Fruit fly (Drosophila melanogaster) whole organism, embryonic: ENCODE measurements around the gene CG33293.
A peak's percentile ranks its signal among the peaks of the same experiment; 100 is the strongest.

ENCODE experiments used
- Adf1 ChIP-seq: fragments of 200-800 bp; sonication (Bioruptor generic); IDR thresholded peaks from 2 replicates; pipeline ENCODE4 v1.3.6; 2022; ENCODE audit warnings: missing biosample characterization, missing genetic modification characterization
- CG10267 ChIP-seq: fragments of 200-800 bp; sonication (Bioruptor generic); optimal IDR thresholded peaks from 2 replicates; lab custom pipeline; 2018; ENCODE audit warnings: missing biosample characterization, mild to moderate bottlenecking, missing genetic modification characterization, moderate library complexity
- CG11696 ChIP-seq: fragments of 200-800 bp; sonication (Bioruptor generic); IDR thresholded peaks from 2 replicates; pipeline ENCODE4 v1.3.6; 2022; ENCODE audit warnings: missing biosample characterization, missing genetic modification characterization
- CG13287 ChIP-seq: fragments of 200-800 bp; sonication (Bioruptor generic); IDR thresholded peaks from 2 replicates; pipeline ENCODE4 v1.3.6; 2022; ENCODE audit warnings: missing biosample characterization, missing genetic modification characterization; ENCODE audit not compliant: partially characterized antibody
- CG14441 ChIP-seq: fragments of 200-800 bp; sonication (Bioruptor generic); IDR thresholded peaks from 2 replicates; pipeline ENCODE4 v1.3.6; 2022; ENCODE audit warnings: missing biosample characterization, missing genetic modification characterization
- CG15073 ChIP-seq: fragments of 200-800 bp; sonication (Bioruptor generic); optimal IDR thresholded peaks from 2 replicates; lab custom pipeline; 2016; ENCODE audit warnings: missing biosample characterization, missing genetic modification characterization
- CG17328 ChIP-seq: fragments of 200-800 bp; sonication (Bioruptor generic); IDR thresholded peaks from 2 replicates; pipeline ENCODE4 v1.3.6; 2022; ENCODE audit warnings: missing biosample characterization, missing genetic modification characterization
- CG2678 ChIP-seq: fragments of 200-800 bp; sonication (Bioruptor generic); optimal IDR thresholded peaks from 3 replicates; lab custom pipeline; 2019; ENCODE audit warnings: missing biosample characterization, mild to moderate bottlenecking, missing genetic modification characterization, moderate library complexity
- CG31441 ChIP-seq: fragments of 200-800 bp; sonication (Bioruptor generic); IDR thresholded peaks from 2 replicates; pipeline ENCODE4 v1.3.6; 2022; ENCODE audit warnings: missing biosample characterization, missing genetic modification characterization
- CG33557 ChIP-seq: fragments of 200-800 bp; sonication (Bioruptor generic); optimal IDR thresholded peaks from 2 replicates; lab custom pipeline; 2019; ENCODE audit warnings: missing biosample characterization, mild to moderate bottlenecking, missing genetic modification characterization, moderate library complexity
- CG34224 ChIP-seq: fragments of 200-800 bp; sonication (Bioruptor generic); IDR thresholded peaks from 3 replicates; pipeline ENCODE4 v1.3.6; 2022; ENCODE audit warnings: missing biosample characterization, missing genetic modification characterization; ENCODE audit not compliant: partially characterized antibody
- CG8478 ChIP-seq: fragments of >200 bp; optimal IDR thresholded peaks from 2 replicates; lab custom pipeline; 2018
- CG8944 ChIP-seq: fragments of 200-800 bp; sonication (Bioruptor generic); optimal IDR thresholded peaks from 3 replicates; lab custom pipeline; 2016; ENCODE audit warnings: missing biosample characterization, missing genetic modification characterization
- Dbx ChIP-seq: fragments of 200-800 bp; sonication (Bioruptor generic); IDR thresholded peaks from 3 replicates; pipeline ENCODE4 v1.3.6; 2022; ENCODE audit warnings: missing biosample characterization, missing genetic modification characterization
- Eip74EF ChIP-seq, 2 experiments: fragments of 200-800 bp in 1 of 2; fragments of >200 bp in 1 of 2; sonication (Bioruptor generic) in 1 of 2; optimal IDR thresholded peaks; 2 replicates each; lab custom pipeline; 2017 to 2019; ENCODE audit warnings: missing biosample characterization in 2 of 2, missing genetic modification characterization in 2 of 2, mild to moderate bottlenecking in 1 of 2, moderate library complexity in 1 of 2
- Hr78 ChIP-seq, 2 experiments: fragments of 200-800 bp in 1 of 2; fragments of >200 bp in 1 of 2; sonication (Bioruptor generic) in 1 of 2; optimal IDR thresholded peaks; 2 replicates each; lab custom pipeline; 2017 to 2019; ENCODE audit warnings: missing biosample characterization in 2 of 2, missing genetic modification characterization in 2 of 2, mild to moderate bottlenecking in 1 of 2, moderate library complexity in 1 of 2
- Max ChIP-seq: fragments of 200-800 bp; sonication (Bioruptor generic); optimal IDR thresholded peaks from 2 replicates; lab custom pipeline; 2016; ENCODE audit warnings: missing biosample characterization, mild to moderate bottlenecking, missing genetic modification characterization
- NC2β ChIP-seq: fragments of 200-800 bp; sonication (Bioruptor generic); optimal IDR thresholded peaks from 2 replicates; lab custom pipeline; 2016; ENCODE audit warnings: missing biosample characterization, missing genetic modification characterization
- NFAT ChIP-seq: fragments of 200-800 bp; sonication (Bioruptor generic); IDR thresholded peaks from 2 replicates; pipeline ENCODE4 v1.3.6; 2022; ENCODE audit warnings: missing biosample characterization, missing genetic modification characterization
- Opbp ChIP-seq: fragments of 200-800 bp; sonication (Bioruptor generic); IDR thresholded peaks from 3 replicates; pipeline ENCODE4 v1.3.6; 2022; ENCODE audit warnings: missing biosample characterization, missing genetic modification characterization; ENCODE audit not compliant: partially characterized antibody
- Sry-δ ChIP-seq: fragments of 200-800 bp; sonication (Bioruptor generic); optimal IDR thresholded peaks from 2 replicates; lab custom pipeline; 2016; ENCODE audit warnings: missing biosample characterization, missing genetic modification characterization
- abd-A ChIP-seq: fragments of 200-800 bp; sonication (Bioruptor generic); optimal IDR thresholded peaks from 3 replicates; lab custom pipeline; 2019; ENCODE audit warnings: missing biosample characterization, mild to moderate bottlenecking, missing genetic modification characterization, moderate library complexity
- al ChIP-seq: fragments of 200-800 bp; sonication (Bioruptor generic); IDR thresholded peaks from 2 replicates; pipeline ENCODE4 v1.3.6; 2022; ENCODE audit warnings: missing biosample characterization, missing genetic modification characterization
- amos ChIP-seq: fragments of 200-800 bp; sonication (Bioruptor generic); IDR thresholded peaks from 2 replicates; pipeline ENCODE4 v1.3.6; 2022; ENCODE audit warnings: missing biosample characterization, missing genetic modification characterization; ENCODE audit not compliant: partially characterized antibody
- aop ChIP-seq: fragments of 200-800 bp; sonication (Bioruptor generic); IDR thresholded peaks from 2 replicates; pipeline ENCODE4 v1.3.6; 2022; ENCODE audit warnings: missing biosample characterization, missing genetic modification characterization
- ato ChIP-seq: fragments of 200-800 bp; sonication (Bioruptor generic); IDR thresholded peaks from 2 replicates; pipeline ENCODE4 v1.3.6; 2022; ENCODE audit warnings: missing biosample characterization, missing genetic modification characterization; ENCODE audit not compliant: partially characterized antibody
- br ChIP-seq: fragments of >200 bp; optimal IDR thresholded peaks from 2 replicates; lab custom pipeline; 2017
- crc ChIP-seq: fragments of 200-800 bp; sonication (Bioruptor generic); optimal IDR thresholded peaks from 2 replicates; lab custom pipeline; 2016; ENCODE audit warnings: missing biosample characterization, missing genetic modification characterization
- dmrt99B ChIP-seq: fragments of 200-800 bp; sonication (Bioruptor generic); optimal IDR thresholded peaks from 2 replicates; lab custom pipeline; 2018; ENCODE audit warnings: missing biosample characterization, mild to moderate bottlenecking, missing genetic modification characterization, moderate library complexity
- dpn ChIP-seq, 2 experiments: fragments of 200-800 bp; sonication (Bioruptor generic); optimal IDR thresholded peaks; 3 replicates each; lab custom pipeline; 2016; ENCODE audit warnings: missing biosample characterization in 2 of 2, missing genetic modification characterization in 2 of 2
- dysf ChIP-seq: fragments of 200-800 bp; sonication (Bioruptor generic); IDR thresholded peaks from 3 replicates; pipeline ENCODE4 v1.3.6; 2022; ENCODE audit warnings: missing biosample characterization, missing genetic modification characterization
- fd3F ChIP-seq: fragments of 200-800 bp; sonication (Bioruptor generic); optimal IDR thresholded peaks from 2 replicates; lab custom pipeline; 2018; ENCODE audit warnings: missing biosample characterization, mild to moderate bottlenecking, missing genetic modification characterization, moderate library complexity
- gem ChIP-seq: fragments of 200-800 bp; sonication (Bioruptor generic); optimal IDR thresholded peaks from 2 replicates; lab custom pipeline; 2019; ENCODE audit warnings: missing biosample characterization, mild to moderate bottlenecking, missing genetic modification characterization, moderate library complexity
- gt ChIP-seq: fragments of 200-800 bp; sonication (Bioruptor generic); IDR thresholded peaks from 2 replicates; pipeline ENCODE4 v1.3.6; 2022; ENCODE audit warnings: missing biosample characterization, missing genetic modification characterization
- inv ChIP-seq: fragments of 200-800 bp; sonication (Bioruptor generic); IDR thresholded peaks from 2 replicates; pipeline ENCODE4 v1.3.6; 2022; ENCODE audit warnings: missing biosample characterization, missing genetic modification characterization; ENCODE audit not compliant: partially characterized antibody
- kah ChIP-seq: fragments of 200-800 bp; sonication (Bioruptor generic); optimal IDR thresholded peaks from 2 replicates; lab custom pipeline; 2018; ENCODE audit warnings: missing biosample characterization, mild to moderate bottlenecking, missing genetic modification characterization
- lab ChIP-seq: fragments of 200-800 bp; sonication (Bioruptor generic); optimal IDR thresholded peaks from 3 replicates; lab custom pipeline; 2017; ENCODE audit warnings: missing biosample characterization, missing genetic modification characterization, mild to moderate bottlenecking, moderate library complexity, missing genetic modification reagents
- lilli ChIP-seq: fragments of 200-800 bp; sonication (Bioruptor generic); optimal IDR thresholded peaks from 3 replicates; lab custom pipeline; 2016; ENCODE audit warnings: missing biosample characterization, missing genetic modification characterization
- lmd ChIP-seq: fragments of 200-800 bp; sonication (Bioruptor generic); IDR thresholded peaks from 2 replicates; pipeline ENCODE4 v1.3.6; 2022; ENCODE audit warnings: missing biosample characterization, missing genetic modification characterization
- mam ChIP-seq: fragments of 200-800 bp; sonication (Bioruptor generic); optimal IDR thresholded peaks from 3 replicates; lab custom pipeline; 2016; ENCODE audit warnings: missing biosample characterization, missing genetic modification characterization
- otp ChIP-seq: fragments of 200-800 bp; sonication (Bioruptor generic); IDR thresholded peaks from 3 replicates; pipeline ENCODE4, ENCODE4 v1.3.6; 2022; ENCODE audit warnings: missing biosample characterization, missing genetic modification characterization
- pan ChIP-seq, 4 experiments: fragments of >200 bp in 3 of 4; fragments of 200-800 bp in 1 of 4; sonication (Bioruptor generic) in 1 of 4; optimal IDR thresholded peaks in 3 of 4; IDR thresholded peaks in 1 of 4; 2 replicates each; pipeline versions ENCODE4 v1.3.6 to Lab custom; 2017 to 2022; ENCODE audit warnings: missing biosample characterization in 2 of 4, missing genetic modification characterization in 2 of 4, mixed read lengths in 1 of 4
- sr ChIP-seq: fragments of 200-800 bp; sonication (Bioruptor generic); IDR thresholded peaks from 3 replicates; pipeline ENCODE4 v1.3.6; 2022; ENCODE audit warnings: missing biosample characterization, missing genetic modification characterization
- ssp ChIP-seq: fragments of 200-800 bp; sonication (Bioruptor generic); IDR thresholded peaks from 2 replicates; pipeline ENCODE4 v1.3.6; 2022; ENCODE audit warnings: missing biosample characterization, missing genetic modification characterization
- stc ChIP-seq: fragments of 200-800 bp; sonication (Bioruptor generic); IDR thresholded peaks from 2 replicates; pipeline ENCODE4 v1.3.6; 2022; ENCODE audit warnings: missing biosample characterization, missing genetic modification characterization
- tgo ChIP-seq: fragments of 200-800 bp; sonication (Bioruptor generic); IDR thresholded peaks from 3 replicates; pipeline ENCODE4 v1.3.6; 2022; ENCODE audit warnings: missing biosample characterization, missing genetic modification characterization
- tll ChIP-seq, 2 experiments: fragments of 200-800 bp in 1 of 2; fragments of >200 bp in 1 of 2; sonication (Bioruptor generic) in 1 of 2; optimal IDR thresholded peaks; 2 replicates each; lab custom pipeline; 2017 to 2019; ENCODE audit warnings: missing biosample characterization in 2 of 2, missing genetic modification characterization in 2 of 2, mild to moderate bottlenecking in 1 of 2, moderate library complexity in 1 of 2
- yki ChIP-seq: fragments of >200 bp; optimal IDR thresholded peaks from 3 replicates; lab custom pipeline; 2018

Gene CG33293

DNA sequence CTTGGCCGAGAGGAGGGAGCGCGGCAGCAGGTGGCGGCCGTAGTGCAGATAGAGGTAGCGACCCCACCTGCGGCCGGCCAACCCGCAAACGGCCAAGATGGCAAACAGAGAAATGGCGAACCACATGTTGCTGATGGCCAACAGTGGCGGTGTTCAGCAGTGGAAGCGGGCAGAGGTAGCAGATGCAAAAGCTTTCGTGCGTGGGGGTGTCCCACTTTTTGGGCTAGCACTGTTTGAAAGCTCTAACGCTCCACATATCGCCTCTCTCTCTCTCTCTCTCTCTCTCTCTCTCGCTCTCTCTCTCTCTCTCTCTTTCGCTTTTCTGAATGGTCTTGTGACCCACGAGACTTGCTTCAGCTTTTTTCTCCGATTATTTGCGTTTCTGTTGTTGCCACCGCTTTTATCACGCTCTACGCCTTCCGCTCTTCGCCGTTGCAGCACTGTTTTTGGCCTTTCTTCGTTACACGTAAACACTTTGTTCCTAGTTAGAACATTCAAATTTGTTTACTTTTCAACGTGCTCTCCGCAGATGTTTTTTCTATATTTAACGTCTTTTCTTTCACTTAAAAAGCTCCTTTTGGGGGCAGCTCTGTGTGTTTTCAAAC, 42.3 kb upstream of the CG33293 start (continued):
- TF ChIP-seq gem (tag; lab: Kevin White, UChicago) (no peak), al (GFP tag; lab: Robert Waterston, UW) (peak; percentile 12; the same call in 1 of the 2 replicates), CG33557 (GFP tag; lab: Kevin White, UChicago) (no peak), crc (no peak), dysf (GFP tag; lab: Robert Waterston, UW) (peak; percentile 52; the same call in 1 of the 3 replicates), kah (GFP tag; lab: Kevin White, UChicago) (peak; percentile 73), yki (lab: Kevin White, UChicago) (no peak), CG17328 (GFP tag; lab: Robert Waterston, UW) (0 out of 2 replicates have a peak, but pooled peaks have one; percentile 31), Sry-δ (GFP tag; lab: Kevin White, UChicago) (no peak), Hr78 (GFP tag; optimal IDR thresholded peaks at IDR 0.05; lab: Kevin White, UChicago) (no peak), sr (peak; percentile 68; the same call in 2 of the 3 replicates), Opbp (GFP tag; lab: Robert Waterston, UW) (0 out of 3 replicates have a peak, but pooled peaks have one; percentile 35), NC2β (GFP tag; lab: Kevin White, UChicago) (no peak), stc (GFP tag; lab: Robert Waterston, UW) (0 out of 2 replicates have a peak, but pooled peaks have one; percentile 30), Max (GFP tag; lab: Kevin White, UChicago) (no peak), amos (GFP tag; lab: Robert Waterston, UW) (peak; percentile 21; the same call in 1 of the 2 replicates), otp (GFP tag; lab: Robert Waterston, UW) (peak; percentile 42; the same call in 2 of the 3 replicates), CG13287 (GFP tag; lab: Robert Waterston, UW) (peak; percentile 60), ssp (GFP tag; lab: Robert Waterston, UW) (no peak), CG14441 (0 out of 2 replicates have a peak, but pooled peaks have one; percentile 12), NFAT (GFP tag; lab: Robert Waterston, UW) (peak; percentile 69), CG15073 (GFP tag; lab: Kevin White, UChicago) (peak; percentile 99), CG8944 (GFP tag; lab: Kevin White, UChicago) (peak; percentile 8), aop (GFP tag; lab: Robert Waterston, UW) (no peak), lilli (GFP tag; lab: Kevin White, UChicago) (no peak), inv (GFP tag; lab: Robert Waterston, UW) (peak; percentile 19; the same call in 1 of the 2 replicates), CG11696 (0 out of 2 replicates have a peak, but pooled peaks have one; percentile 15), abd-A (tag; lab: Kevin White, UChicago) (no peak), CG34224 (0 out of 3 replicates have a peak, but pooled peaks have one; percentile 32), dpn (GFP tag; optimal IDR thresholded peaks at IDR 0.05; lab: Kevin White, UChicago) (peak; percentile 9 to 25), Eip74EF (GFP tag; optimal IDR thresholded peaks at IDR 0.05; lab: Kevin White, UChicago) (no peak), lmd (GFP tag; lab: Robert Waterston, UW) (peak; percentile 10; the same call in 1 of the 2 replicates), Adf1 (GFP tag; lab: Robert Waterston, UW) (peak; percentile 87), mam (GFP tag; lab: Kevin White, UChicago) (peak; percentile 40), fd3F (GFP tag; lab: Kevin White, UChicago) (no peak), CG10267 (no peak), lab (GFP tag; lab: Kevin White, UChicago) (peak; percentile 52), pan (optimal IDR thresholded peaks at IDR 0.05; lab: Kevin White, UChicago) (no peak), pan (GFP tag; optimal IDR thresholded peaks at IDR 0.05 in 1 of 2, IDR thresholded peaks at IDR 0.05 in 1 of 2) (peak in 1 of 2 experiments; percentile 50), ato (GFP tag; lab: Robert Waterston, UW) (0 out of 2 replicates have a peak, but pooled peaks have one; percentile 30), Dbx (peak; percentile 81), tll (GFP tag; optimal IDR thresholded peaks at IDR 0.05; lab: Kevin White, UChicago) (no peak), CG31441 (GFP tag; lab: Robert Waterston, UW) (no peak), CG8478 (lab: Kevin White, UChicago) (peak; percentile 74), br (no peak), gt (no peak), dmrt99B (tag; lab: Kevin White, UChicago) (no peak), CG2678 (no peak), tgo (peak; percentile 28; the same call in 1 of the 3 replicates)
